Worm (Caenorhabditis elegans) whole organism, L2 larva: ENCODE data around the gene ZC412.10.

Experiments
- C34F6.9 ChIP-seq: fragments of 150-350 bp; optimal IDR thresholded peaks from 2 replicates; lab custom pipeline; 2014; ENCODE audit warnings: missing biosample characterization, missing genetic modification characterization
- nhr-21 ChIP-seq: fragments of 150-350 bp; optimal IDR thresholded peaks from 2 replicates; lab custom pipeline; 2014; ENCODE audit warnings: missing biosample characterization, missing genetic modification characterization
- skn-1 ChIP-seq: sonication (generic microtip); optimal IDR thresholded peaks from 2 replicates; lab custom pipeline; 2017; ENCODE audit warnings: missing biosample characterization, missing genetic modification characterization

- TF ChIP-seq nhr-21 (tag; lab: Kevin White, UChicago) (peak; percentile 7), C34F6.9 (tag; lab: Kevin White, UChicago) (no peak), skn-1 (no peak)
Measured at ce11 chrV:14831460-14832120, 45.0 kb downstream of the ZC412.10 start.
